Fruit fly (Drosophila melanogaster): Measurements from ENCODE around the gene TfIIFalpha.

dm6 chr3R:6368550-6369238, 11.6 kb upstream of the TfIIFalpha start, which contains the start of gene CG10286:
- TF ChIP-seq Rel (GFP tag; optimal IDR thresholded peaks at IDR 0.05) (no peak), Rel (tag; optimal IDR thresholded peaks at IDR 0.05) (no peak), GATAd (GFP tag; optimal IDR thresholded peaks at IDR 0.05) (no peak), h (GFP tag; optimal IDR thresholded peaks at IDR 0.05) (no peak), fru (GFP tag; optimal IDR thresholded peaks at IDR 0.05) (no peak), Hr78 (GFP tag; optimal IDR thresholded peaks at IDR 0.05) (no peak), pan (optimal IDR thresholded peaks at IDR 0.05) (no peak), woc (GFP tag; optimal IDR thresholded peaks at IDR 0.05) (peak; percentile 44), dl (GFP tag; optimal IDR thresholded peaks at IDR 0.05; ENCODE audit: insufficient read depth in 1 of 2, partially characterized antibody in 2 of 2) (no peak)
